Fruit fly (Drosophila melanogaster) whole organism, embryonic: ENCODE measurements around the gene CG15308.

ENCODE experiments used
- BEAF-32 ChIP-seq: fragments of 200-800 bp; sonication (Bioruptor generic); optimal IDR thresholded peaks from 3 replicates; lab custom pipeline; 2017; ENCODE audit warnings: missing biosample characterization, missing genetic modification characterization, mild to moderate bottlenecking, moderate library complexity, missing genetic modification reagents
- CG10431 ChIP-seq: fragments of 200-800 bp; sonication (Bioruptor generic); optimal IDR thresholded peaks from 3 replicates; lab custom pipeline; 2018; ENCODE audit warnings: missing biosample characterization, mild to moderate bottlenecking, missing genetic modification characterization
- CG14860 ChIP-seq: fragments of 200-800 bp; sonication (Bioruptor generic); IDR thresholded peaks from 3 replicates; pipeline ENCODE4 v1.3.6; 2022; ENCODE audit warnings: missing biosample characterization, missing genetic modification characterization; ENCODE audit not compliant: partially characterized antibody
- CG17328 ChIP-seq: fragments of 200-800 bp; sonication (Bioruptor generic); IDR thresholded peaks from 2 replicates; pipeline ENCODE4 v1.3.6; 2022; ENCODE audit warnings: missing biosample characterization, missing genetic modification characterization
- CG18262 ChIP-seq: fragments of 200-800 bp; optimal IDR thresholded peaks from 3 replicates; lab custom pipeline; 2019; ENCODE audit warnings: missing biosample characterization, mild to moderate bottlenecking, missing genetic modification characterization, moderate library complexity
- CG18476 ChIP-seq: fragments of 200-800 bp; sonication (Bioruptor generic); optimal IDR thresholded peaks from 2 replicates; lab custom pipeline; 2016; ENCODE audit warnings: missing biosample characterization, mild to moderate bottlenecking, missing genetic modification characterization
- CG18619 ChIP-seq: fragments of 200-800 bp; sonication (Bioruptor generic); optimal IDR thresholded peaks from 3 replicates; lab custom pipeline; 2017; ENCODE audit warnings: missing biosample characterization, mild to moderate bottlenecking, missing genetic modification characterization
- CG2116 ChIP-seq: fragments of 200-800 bp; sonication (Bioruptor generic); optimal IDR thresholded peaks from 3 replicates; lab custom pipeline; 2018; ENCODE audit warnings: missing biosample characterization, mild to moderate bottlenecking, missing genetic modification characterization
- CG2712 ChIP-seq: fragments of 200-800 bp; optimal IDR thresholded peaks from 3 replicates; lab custom pipeline; 2019; ENCODE audit warnings: missing biosample characterization, mild to moderate bottlenecking, missing genetic modification characterization, moderate library complexity
- CG5953 ChIP-seq: fragments of 200-800 bp; sonication (Bioruptor generic); IDR thresholded peaks from 2 replicates; pipeline ENCODE4 v1.3.6; 2022; ENCODE audit warnings: missing biosample characterization, missing genetic modification characterization
- CG6791 ChIP-seq: fragments of 200-800 bp; sonication (Bioruptor generic); IDR thresholded peaks from 3 replicates; pipeline ENCODE4 v1.3.6; 2022; ENCODE audit warnings: missing biosample characterization, missing genetic modification characterization; ENCODE audit not compliant: partially characterized antibody
- CG6813 ChIP-seq: fragments of 200-800 bp; sonication (Bioruptor generic); optimal IDR thresholded peaks from 2 replicates; lab custom pipeline; 2017; ENCODE audit warnings: missing biosample characterization, missing genetic modification characterization, mild to moderate bottlenecking, moderate library complexity, missing genetic modification reagents
- CG7786 ChIP-seq: fragments of 200-800 bp; sonication (Bioruptor generic); optimal IDR thresholded peaks from 2 replicates; lab custom pipeline; 2016; ENCODE audit warnings: missing biosample characterization, missing genetic modification characterization
- CG7839 ChIP-seq: fragments of 200-800 bp; sonication (Bioruptor generic); optimal IDR thresholded peaks from 3 replicates; lab custom pipeline; 2018; ENCODE audit warnings: missing biosample characterization, mild to moderate bottlenecking, missing genetic modification characterization, moderate library complexity
- CG8388 ChIP-seq: fragments of 200-800 bp; sonication (Bioruptor generic); optimal IDR thresholded peaks from 2 replicates; lab custom pipeline; 2019; ENCODE audit warnings: missing biosample characterization, mild to moderate bottlenecking, missing genetic modification characterization, moderate library complexity
- CTCF ChIP-seq: fragments of 200-800 bp; sonication (Bioruptor generic); optimal IDR thresholded peaks from 2 replicates; lab custom pipeline; 2017; ENCODE audit warnings: missing biosample characterization, mild to moderate bottlenecking, missing genetic modification characterization, moderate library complexity
- Dip3 ChIP-seq: fragments of 200-800 bp; sonication (Bioruptor generic); optimal IDR thresholded peaks from 3 replicates; lab custom pipeline; 2016; ENCODE audit warnings: missing biosample characterization, missing genetic modification characterization
- Drgx ChIP-seq: fragments of 200-800 bp; sonication (Bioruptor generic); IDR thresholded peaks from 2 replicates; pipeline ENCODE4 v1.3.6; 2022; ENCODE audit warnings: missing biosample characterization, missing genetic modification characterization
- ERR ChIP-seq: fragments of 200-800 bp; sonication (Bioruptor generic); optimal IDR thresholded peaks from 2 replicates; lab custom pipeline; 2016; ENCODE audit warnings: missing biosample characterization, missing genetic modification characterization
- Hmr ChIP-seq: fragments of 200-800 bp; sonication (Bioruptor generic); optimal IDR thresholded peaks from 3 replicates; lab custom pipeline; 2017; ENCODE audit warnings: mild to moderate bottlenecking, missing biosample characterization, missing genetic modification reagents, missing genetic modification characterization
- Hr78 ChIP-seq, 2 experiments: fragments of 200-800 bp in 1 of 2; fragments of >200 bp in 1 of 2; sonication (Bioruptor generic) in 1 of 2; optimal IDR thresholded peaks; 2 replicates each; lab custom pipeline; 2017 to 2019; ENCODE audit warnings: missing biosample characterization in 2 of 2, missing genetic modification characterization in 2 of 2, mild to moderate bottlenecking in 1 of 2, moderate library complexity in 1 of 2
- Lim3 ChIP-seq: fragments of 200-800 bp; sonication (Bioruptor generic); IDR thresholded peaks from 2 replicates; pipeline ENCODE4 v1.3.6; 2022; ENCODE audit warnings: missing biosample characterization, missing genetic modification characterization
- Myb ChIP-seq: fragments of 200-800 bp; sonication (Bioruptor generic); optimal IDR thresholded peaks from 2 replicates; lab custom pipeline; 2016; ENCODE audit warnings: missing biosample characterization, missing genetic modification characterization
- NFAT ChIP-seq: fragments of 200-800 bp; sonication (Bioruptor generic); IDR thresholded peaks from 2 replicates; pipeline ENCODE4 v1.3.6; 2022; ENCODE audit warnings: missing biosample characterization, missing genetic modification characterization
- Nf-YA ChIP-seq: fragments of 200-800 bp; sonication (Bioruptor generic); IDR thresholded peaks from 2 replicates; pipeline ENCODE4 v1.3.6; 2022; ENCODE audit warnings: missing biosample characterization, missing genetic modification characterization
- Ravus ChIP-seq: fragments of 200-800 bp; sonication (Bioruptor generic); IDR thresholded peaks from 2 replicates; pipeline ENCODE4 v1.3.6; 2022; ENCODE audit warnings: missing biosample characterization, missing genetic modification characterization
- Six4 ChIP-seq: fragments of 200-800 bp; sonication (Bioruptor generic); optimal IDR thresholded peaks from 2 replicates; lab custom pipeline; 2016; ENCODE audit warnings: missing biosample characterization, missing genetic modification characterization
- Sox102F ChIP-seq: fragments of 200-800 bp; sonication (Bioruptor generic); optimal IDR thresholded peaks from 2 replicates; lab custom pipeline; 2018; ENCODE audit warnings: missing biosample characterization, mild to moderate bottlenecking, missing genetic modification characterization, moderate library complexity
- TFAM ChIP-seq: fragments of 200-800 bp; sonication (Bioruptor generic); optimal IDR thresholded peaks from 2 replicates; lab custom pipeline; 2017; ENCODE audit warnings: missing biosample characterization, missing genetic modification characterization, inconsistent platforms
- Usf ChIP-seq: fragments of 200-800 bp; sonication (Bioruptor generic); optimal IDR thresholded peaks from 2 replicates; lab custom pipeline; 2017; ENCODE audit warnings: missing genotype, missing biosample characterization, missing genetic modification characterization
- YL-1 ChIP-seq: fragments of 200-800 bp; sonication (Bioruptor generic); optimal IDR thresholded peaks from 3 replicates; lab custom pipeline; 2017; ENCODE audit warnings: missing biosample characterization, mild to moderate bottlenecking, missing genetic modification characterization
- ab ChIP-seq: fragments of 200-800 bp; sonication (Bioruptor generic); optimal IDR thresholded peaks from 2 replicates; lab custom pipeline; 2016; ENCODE audit warnings: missing biosample characterization, missing genetic modification characterization
- amos ChIP-seq: fragments of 200-800 bp; sonication (Bioruptor generic); IDR thresholded peaks from 2 replicates; pipeline ENCODE4 v1.3.6; 2022; ENCODE audit warnings: missing biosample characterization, missing genetic modification characterization; ENCODE audit not compliant: partially characterized antibody
- ap ChIP-seq: fragments of 200-800 bp; sonication (Bioruptor generic); IDR thresholded peaks from 2 replicates; pipeline ENCODE4 v1.3.6; 2022; ENCODE audit warnings: missing biosample characterization, missing genetic modification characterization
- ara ChIP-seq: fragments of 200-800 bp; sonication (Bioruptor generic); IDR thresholded peaks from 2 replicates; pipeline ENCODE4 v1.3.6; 2022; ENCODE audit warnings: missing biosample characterization, missing genetic modification characterization
- corto ChIP-seq: fragments of 200-800 bp; sonication (Bioruptor generic); optimal IDR thresholded peaks from 2 replicates; lab custom pipeline; 2016; ENCODE audit warnings: missing biosample characterization, mild to moderate bottlenecking, missing genetic modification characterization, moderate library complexity
- croc ChIP-seq: fragments of 200-800 bp; sonication (Bioruptor generic); conservative IDR thresholded peaks from 3 replicates; pipeline ENCODE4 v1.3.6; 2022; ENCODE audit warnings: missing biosample characterization, missing genetic modification characterization
- fru ChIP-seq: fragments of >200 bp; optimal IDR thresholded peaks from 2 replicates; lab custom pipeline; 2017
- gem ChIP-seq: fragments of 200-800 bp; sonication (Bioruptor generic); optimal IDR thresholded peaks from 2 replicates; lab custom pipeline; 2019; ENCODE audit warnings: missing biosample characterization, mild to moderate bottlenecking, missing genetic modification characterization, moderate library complexity
- gsb ChIP-seq: fragments of 200-800 bp; sonication (Bioruptor generic); IDR thresholded peaks from 2 replicates; pipeline ENCODE4 v1.3.6; 2022; ENCODE audit warnings: missing biosample characterization, missing genetic modification characterization
- klu ChIP-seq: fragments of 200-800 bp; sonication (Bioruptor generic); IDR thresholded peaks from 2 replicates; pipeline ENCODE4 v1.3.6; 2022; ENCODE audit warnings: missing biosample characterization, missing genetic modification characterization
- mam ChIP-seq: fragments of 200-800 bp; sonication (Bioruptor generic); optimal IDR thresholded peaks from 3 replicates; lab custom pipeline; 2016; ENCODE audit warnings: missing biosample characterization, missing genetic modification characterization
- pum ChIP-seq: fragments of 200-800 bp; sonication (Bioruptor generic); optimal IDR thresholded peaks from 2 replicates; lab custom pipeline; 2016; ENCODE audit warnings: missing biosample characterization, missing genetic modification characterization
- ranshi ChIP-seq: fragments of 200-800 bp; sonication (Bioruptor generic); IDR thresholded peaks from 2 replicates; pipeline ENCODE4 v1.3.6; 2022; ENCODE audit warnings: missing biosample characterization, missing genetic modification characterization
- sqz ChIP-seq: fragments of 200-800 bp; sonication (Bioruptor generic); optimal IDR thresholded peaks from 3 replicates; lab custom pipeline; 2018; ENCODE audit warnings: missing biosample characterization, mild to moderate bottlenecking, missing genetic modification characterization
- stwl ChIP-seq: fragments of 200-800 bp; sonication (Bioruptor generic); optimal IDR thresholded peaks from 3 replicates; lab custom pipeline; 2018; ENCODE audit warnings: missing biosample characterization, mild to moderate bottlenecking, missing genetic modification characterization, moderate library complexity
- tio ChIP-seq: fragments of 200-800 bp; sonication (Bioruptor generic); optimal IDR thresholded peaks from 2 replicates; lab custom pipeline; 2017; ENCODE audit warnings: missing biosample characterization, missing genetic modification characterization, inconsistent platforms
- trh ChIP-seq: fragments of 200-800 bp; sonication (Bioruptor generic); optimal IDR thresholded peaks from 2 replicates; lab custom pipeline; 2016; ENCODE audit warnings: missing biosample characterization, missing genetic modification characterization
- zen ChIP-seq: fragments of 200-800 bp; sonication (Bioruptor generic); optimal IDR thresholded peaks from 3 replicates; lab custom pipeline; 2018; ENCODE audit warnings: missing biosample characterization, mild to moderate bottlenecking, missing genetic modification characterization, moderate library complexity
- zen2 ChIP-seq: fragments of 200-800 bp; sonication (Bioruptor generic); IDR thresholded peaks from 3 replicates; pipeline ENCODE4 v1.3.6; 2022; ENCODE audit warnings: missing biosample characterization, missing genetic modification characterization; ENCODE audit not compliant: partially characterized antibody

The CG15308 gene

dm6 chrX:10211128-10211914 is 7.6 kb downstream of the CG15308 start (continued):
- no peak for TF ChIP-seq Myb (GFP tag; lab: Kevin White, UChicago)
- peak; percentile 26 for TF ChIP-seq corto (GFP tag; lab: Kevin White, UChicago)
- peak; percentile 8 for TF ChIP-seq CG7786
- no peak for TF ChIP-seq ab (GFP tag; lab: Kevin White, UChicago)
- no peak for TF ChIP-seq CG5953 (GFP tag; lab: Robert Waterston, UW)
- peak; percentile 71 for TF ChIP-seq CG7839
- no peak for TF ChIP-seq CG8388 (GFP tag; lab: Kevin White, UChicago)
- TF ChIP-seq Sox102F (GFP tag; lab: Kevin White, UChicago), result peak; percentile 79
- peak; percentile 54 for TF ChIP-seq tio (GFP tag; lab: Kevin White, UChicago)
- no peak for TF ChIP-seq CG6813 (GFP tag; lab: Kevin White, UChicago)
- peak; percentile 37 for TF ChIP-seq CG18476 (GFP tag; lab: Kevin White, UChicago)
- no peak for TF ChIP-seq CG2116
- TF ChIP-seq stwl (tag; lab: Kevin White, UChicago), result no peak
- TF ChIP-seq TFAM (GFP tag; lab: Kevin White, UChicago), result no peak
- no peak for TF ChIP-seq Lim3 (GFP tag; lab: Robert Waterston, UW)
- TF ChIP-seq Hmr (GFP tag; lab: Kevin White, UChicago), result peak; percentile 70
- no peak for TF ChIP-seq zen (tag; lab: Kevin White, UChicago)
- TF ChIP-seq gsb, result no peak
- TF ChIP-seq fru (lab: Kevin White, UChicago), result no peak
- no peak for TF ChIP-seq Nf-YA (GFP tag; lab: Robert Waterston, UW)
- no peak for TF ChIP-seq trh
- TF ChIP-seq gem (tag; lab: Kevin White, UChicago), result peak; percentile 87
- TF ChIP-seq CTCF, result no peak
- TF ChIP-seq CG18619 (GFP tag; lab: Kevin White, UChicago), result peak; percentile 63
- TF ChIP-seq sqz (GFP tag; lab: Kevin White, UChicago), result peak; percentile 20
- TF ChIP-seq Drgx, result peak; percentile 75
- TF ChIP-seq YL-1, result no peak
- no peak for TF ChIP-seq ara (GFP tag; lab: Robert Waterston, UW)
- TF ChIP-seq BEAF-32 (GFP tag; lab: Kevin White, UChicago), result no peak
- TF ChIP-seq CG6791 (GFP tag; lab: Robert Waterston, UW), result no peak
- TF ChIP-seq Six4 (GFP tag; lab: Kevin White, UChicago), result peak; percentile 45
- TF ChIP-seq ranshi (GFP tag; lab: Robert Waterston, UW), result peak; percentile 49; the same call in 1 of the 2 replicates
- no peak for TF ChIP-seq ap (GFP tag; lab: Robert Waterston, UW)
- peak in 1 of 2 experiments; percentile 55 for TF ChIP-seq Hr78 (GFP tag; optimal IDR thresholded peaks at IDR 0.05; lab: Kevin White, UChicago)
- no peak for TF ChIP-seq CG14860 (GFP tag; lab: Robert Waterston, UW)
- peak; percentile 62 for TF ChIP-seq CG2712 (tag; lab: Kevin White, UChicago)
- TF ChIP-seq croc (GFP tag; lab: Robert Waterston, UW), result no peak
- no peak for TF ChIP-seq Ravus (GFP tag; lab: Robert Waterston, UW)
- TF ChIP-seq NFAT (GFP tag; lab: Robert Waterston, UW), result no peak
- peak; percentile 64 for TF ChIP-seq Dip3 (GFP tag; lab: Kevin White, UChicago)
- TF ChIP-seq zen2 (GFP tag; lab: Robert Waterston, UW), result no peak
- TF ChIP-seq Usf, result peak; percentile 9
- peak; percentile 71 for TF ChIP-seq CG18262 (tag; lab: Kevin White, UChicago)
- TF ChIP-seq CG17328 (GFP tag; lab: Robert Waterston, UW), result peak; percentile 19; the same call in 1 of the 2 replicates
- TF ChIP-seq ERR (GFP tag; lab: Kevin White, UChicago), result no peak
- no peak for TF ChIP-seq amos
- peak; percentile 45 for TF ChIP-seq pum
- TF ChIP-seq klu (GFP tag; lab: Robert Waterston, UW), result no peak; the same call in 1 of the 2 replicates
- peak; percentile 63 for TF ChIP-seq mam
- TF ChIP-seq CG10431, result no peak
